Worm (Caenorhabditis elegans) whole organism, L2 larva: ENCODE data around the gene ztf-14.

Source experiments
- ceh-16 ChIP-seq: fragments of 150-350 bp; optimal IDR thresholded peaks from 2 replicates; lab custom pipeline; 2014; ENCODE audit warnings: missing biosample characterization, missing genetic modification characterization
- elt-3 ChIP-seq: sonication (generic microtip); optimal IDR thresholded peaks from 2 replicates; lab custom pipeline; 2017; ENCODE audit warnings: missing biosample characterization, missing genetic modification characterization
- lin-13 ChIP-seq: fragments of 150-350 bp; optimal IDR thresholded peaks from 2 replicates; lab custom pipeline; 2014; ENCODE audit warnings: missing biosample characterization, missing genetic modification reagents, missing genetic modification characterization
- mdl-1 ChIP-seq, 2 experiments: fragments of 150-350 bp in 1 of 2; sonication (generic microtip) in 1 of 2; optimal IDR thresholded peaks; 2 replicates each; lab custom pipeline; 2017; ENCODE audit warnings: missing biosample characterization in 2 of 2, missing genetic modification characterization in 2 of 2
- nhr-237 ChIP-seq: fragments of 150-350 bp; optimal IDR thresholded peaks from 2 replicates; lab custom pipeline; 2014; ENCODE audit warnings: missing biosample characterization, missing genetic modification characterization

ce11 chrX:14480248-14480647 is 15.6 kb upstream of the ztf-14 start, which contains the start of gene gfi-3:
- TF ChIP-seq nhr-237 (tag; lab: Kevin White, UChicago) (no peak), lin-13 (GFP tag; lab: Kevin White, UChicago) (peak; percentile 89), ceh-16 (peak; percentile 69), mdl-1 (tag; optimal IDR thresholded peaks at IDR 0.05; lab: Kevin White, UChicago) (peak; percentile 0 to 48), elt-3 (no peak)
